Fruit fly (Drosophila melanogaster) whole organism, wandering third instar larva: Measurements from ENCODE around the gene Spt20.

ENCODE experiments used
- Abd-B ChIP-seq: fragments of >200 bp; optimal IDR thresholded peaks from 2 replicates; lab custom pipeline; 2017; ENCODE audit warnings: missing biosample characterization, missing genetic modification characterization
- CG32264 ChIP-seq: fragments of 200-800 bp; sonication (Bioruptor generic); optimal IDR thresholded peaks from 2 replicates; lab custom pipeline; 2016; ENCODE audit warnings: missing biosample characterization, missing genetic modification characterization
- CrebA ChIP-seq: fragments of 200-800 bp; sonication (Bioruptor generic); optimal IDR thresholded peaks from 2 replicates; lab custom pipeline; 2016; ENCODE audit warnings: missing biosample characterization, mild to moderate bottlenecking, missing genetic modification characterization, borderline replicate concordance
- Dfd ChIP-seq: fragments of >200 bp; optimal IDR thresholded peaks from 2 replicates; lab custom pipeline; 2017; ENCODE audit warnings: missing biosample characterization, missing genetic modification characterization
- Dif ChIP-seq: fragments of 200-275, 200-300 bp; sonication (Bioruptor generic); optimal IDR thresholded peaks from 2 replicates; lab custom pipeline; 2018; ENCODE audit warnings: missing biosample characterization, missing genetic modification characterization; ENCODE audit not compliant: partially characterized antibody
- HLH106 ChIP-seq: fragments of 200-800 bp; optimal IDR thresholded peaks from 3 replicates; lab custom pipeline; 2019; ENCODE audit warnings: missing biosample characterization, mild to moderate bottlenecking, missing genetic modification characterization, moderate library complexity
- Hnf4 ChIP-seq: fragments of 200-800 bp; sonication (Bioruptor generic); optimal IDR thresholded peaks from 2 replicates; lab custom pipeline; 2016; ENCODE audit warnings: missing biosample characterization, mild to moderate bottlenecking, missing genetic modification characterization
- Hr78 ChIP-seq: fragments of >200 bp; optimal IDR thresholded peaks from 2 replicates; lab custom pipeline; 2017; ENCODE audit warnings: missing biosample characterization, missing genetic modification characterization
- Hr83 ChIP-seq: fragments of 200-300 bp; sonication (Bioruptor generic); optimal IDR thresholded peaks from 2 replicates; lab custom pipeline; 2016; ENCODE audit warnings: missing biosample characterization, mild to moderate bottlenecking, missing genetic modification characterization, moderate library complexity; ENCODE audit not compliant: poor library complexity, severe bottlenecking
- Jra ChIP-seq: sonication (Bioruptor generic); optimal IDR thresholded peaks from 2 replicates; lab custom pipeline; 2016; ENCODE audit warnings: missing biosample characterization, missing genetic modification characterization
- Mio ChIP-seq: sonication (Bioruptor generic); optimal IDR thresholded peaks from 2 replicates; lab custom pipeline; 2016; ENCODE audit warnings: missing biosample characterization, missing genetic modification characterization
- Myc ChIP-seq: fragments of >200 bp; optimal IDR thresholded peaks from 2 replicates; lab custom pipeline; 2017
- OdsH ChIP-seq: fragments of 200-800 bp; sonication (Bioruptor generic); optimal IDR thresholded peaks from 2 replicates; lab custom pipeline; 2016; ENCODE audit warnings: missing biosample characterization, mild to moderate bottlenecking, missing genetic modification characterization
- Rel ChIP-seq, 2 experiments: fragments of 200-800 bp; sonication (Bioruptor generic) in 1 of 2; optimal IDR thresholded peaks; 2 replicates in 1 of 2; 3 replicates in 1 of 2; lab custom pipeline; 2016 to 2019; ENCODE audit warnings: mild to moderate bottlenecking in 2 of 2, missing biosample characterization in 2 of 2, missing genetic modification characterization in 2 of 2, moderate library complexity in 1 of 2
- Sp1 ChIP-seq: fragments of 200-800 bp; sonication (Bioruptor generic); optimal IDR thresholded peaks from 3 replicates; lab custom pipeline; 2019; ENCODE audit warnings: missing biosample characterization, mild to moderate bottlenecking, missing genetic modification characterization, moderate library complexity
- Vsx2 ChIP-seq: fragments of 200-300, 225-300 bp; sonication (Bioruptor generic); optimal IDR thresholded peaks from 2 replicates; lab custom pipeline; 2018; ENCODE audit warnings: missing biosample characterization, missing genetic modification characterization; ENCODE audit not compliant: partially characterized antibody
- br ChIP-seq: fragments of 200-800 bp; sonication (Bioruptor generic); optimal IDR thresholded peaks from 2 replicates; lab custom pipeline; 2016; ENCODE audit warnings: missing biosample characterization, missing genetic modification characterization
- brk ChIP-seq: fragments of 200-800 bp; sonication (Bioruptor generic); optimal IDR thresholded peaks from 2 replicates; lab custom pipeline; 2016; ENCODE audit warnings: missing biosample characterization, mild to moderate bottlenecking, missing genetic modification characterization
- dl ChIP-seq, 2 experiments: fragments of 175-275, 200-275 bp in 1 of 2; fragments of 200-275 bp in 1 of 2; sonication (Bioruptor generic); optimal IDR thresholded peaks; lab custom pipeline; 2018; ENCODE audit warnings: mild to moderate bottlenecking in 2 of 2, missing biosample characterization in 2 of 2, missing genetic modification characterization in 2 of 2, moderate library complexity in 2 of 2; ENCODE audit not compliant: partially characterized antibody in 2 of 2, insufficient read depth in 1 of 2
- dmrt93B ChIP-seq: fragments of 200-800 bp; sonication (Bioruptor generic); optimal IDR thresholded peaks from 2 replicates; lab custom pipeline; 2018; ENCODE audit warnings: missing biosample characterization, mild to moderate bottlenecking, missing genetic modification characterization
- dsf ChIP-seq: sonication (Bioruptor generic); optimal IDR thresholded peaks from 2 replicates; lab custom pipeline; 2016; ENCODE audit warnings: missing biosample characterization, missing genetic modification characterization, borderline replicate concordance
- ey ChIP-seq: fragments of 200-800 bp; sonication (Bioruptor generic); optimal IDR thresholded peaks from 2 replicates; lab custom pipeline; 2016; ENCODE audit warnings: missing biosample characterization, missing genetic modification characterization
- foxo ChIP-seq, 2 experiments: fragments of 200-800 bp; sonication (Bioruptor generic); optimal IDR thresholded peaks; 2 replicates in 1 of 2; 3 replicates in 1 of 2; lab custom pipeline; 2016 to 2017; ENCODE audit warnings: missing biosample characterization in 2 of 2, missing genetic modification characterization in 2 of 2
- fru ChIP-seq: fragments of 200-800 bp; sonication (Bioruptor generic); optimal IDR thresholded peaks from 3 replicates; lab custom pipeline; 2016; ENCODE audit warnings: missing biosample characterization, mild to moderate bottlenecking, missing genetic modification characterization
- h ChIP-seq: fragments of 200-800 bp; sonication (Bioruptor generic); optimal IDR thresholded peaks from 3 replicates; lab custom pipeline; 2016; ENCODE audit warnings: missing biosample characterization, mild to moderate bottlenecking, missing genetic modification characterization
- jim ChIP-seq: fragments of 175-275, 200-325 bp; sonication (Bioruptor generic); optimal IDR thresholded peaks from 2 replicates; lab custom pipeline; 2016; ENCODE audit warnings: missing biosample characterization, mild to moderate bottlenecking, missing genetic modification characterization
- lola ChIP-seq: fragments of >200 bp; optimal IDR thresholded peaks from 2 replicates; lab custom pipeline; 2017; ENCODE audit warnings: missing biosample characterization, missing genetic modification characterization
- psq ChIP-seq: fragments of 200-800 bp; sonication (Bioruptor generic); optimal IDR thresholded peaks from 3 replicates; lab custom pipeline; 2017; ENCODE audit warnings: missing biosample characterization, mild to moderate bottlenecking, missing genetic modification characterization, moderate library complexity
- rgr ChIP-seq: fragments of 200-800 bp; sonication (Bioruptor generic); optimal IDR thresholded peaks from 3 replicates; lab custom pipeline; 2016; ENCODE audit warnings: missing biosample characterization, mild to moderate bottlenecking, missing genetic modification characterization
- sage ChIP-seq: fragments of 200-800 bp; sonication (Bioruptor generic); optimal IDR thresholded peaks from 2 replicates; lab custom pipeline; 2016; ENCODE audit warnings: missing biosample characterization, mild to moderate bottlenecking, missing genetic modification characterization
- sv ChIP-seq: fragments of 200-800 bp; sonication (Bioruptor generic); optimal IDR thresholded peaks from 3 replicates; lab custom pipeline; 2016; ENCODE audit warnings: missing biosample characterization, missing genetic modification characterization
- tai ChIP-seq: sonication (Bioruptor generic); optimal IDR thresholded peaks from 2 replicates; lab custom pipeline; 2016; ENCODE audit warnings: missing biosample characterization, missing genetic modification characterization
- usp ChIP-seq: fragments of >200 bp; optimal IDR thresholded peaks from 2 replicates; lab custom pipeline; 2017; ENCODE audit warnings: missing biosample characterization, missing genetic modification characterization
- woc ChIP-seq: sonication (Bioruptor generic); optimal IDR thresholded peaks from 2 replicates; lab custom pipeline; 2016; ENCODE audit warnings: missing biosample characterization, mild to moderate bottlenecking, missing genetic modification characterization

The Spt20 gene

DNA sequence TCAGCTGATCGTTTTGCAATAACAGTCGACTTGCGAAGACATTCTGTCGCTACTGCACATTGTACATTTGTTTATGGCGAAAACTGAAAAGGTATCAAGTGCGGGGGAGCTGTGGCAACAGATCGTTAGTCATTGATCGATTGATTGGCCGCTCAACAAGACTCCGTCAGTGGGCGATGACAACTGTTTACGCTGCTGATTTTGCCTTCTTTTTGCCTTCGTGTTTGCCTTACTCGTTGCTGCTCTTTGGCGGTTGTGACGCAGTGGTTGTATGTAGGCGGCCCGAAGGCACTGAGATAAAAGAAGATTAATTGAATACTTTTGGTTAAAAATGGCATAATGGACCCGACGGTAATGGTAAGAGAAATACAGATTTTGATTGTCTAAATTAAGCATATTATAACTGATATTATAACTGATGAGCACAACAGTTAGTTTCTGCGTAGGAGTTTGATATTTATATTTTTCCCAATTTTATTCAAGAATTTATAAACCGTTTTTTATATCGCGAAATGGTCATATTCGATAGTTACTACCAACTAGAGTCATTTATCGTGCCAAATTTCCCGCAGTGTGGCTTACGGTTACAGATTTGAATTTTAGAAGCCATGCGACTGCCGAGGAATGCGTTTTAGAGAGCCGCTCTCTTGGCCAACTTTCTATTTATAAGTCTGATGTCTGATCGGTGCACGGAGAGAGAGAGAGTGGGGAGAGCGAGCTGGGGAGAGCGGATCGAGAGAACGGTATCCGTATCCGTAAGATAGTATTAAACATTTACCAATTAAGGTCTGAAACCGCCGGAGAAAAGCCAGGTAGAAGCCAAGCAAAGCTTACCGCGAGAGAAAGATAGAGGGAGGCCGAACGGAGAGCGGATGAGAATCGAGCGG, 25.7 kb upstream of the Spt20 start:
- TF ChIP-seq dl (GFP tag; optimal IDR thresholded peaks at IDR 0.05; lab: Kevin White, UChicago; ENCODE audit: insufficient read depth in 1 of 2, partially characterized antibody in 2 of 2) (peak; percentile 91 to 95), foxo (GFP tag; optimal IDR thresholded peaks at IDR 0.05; lab: Kevin White, UChicago) (peak in 1 of 2 experiments; percentile 91), Dif (GFP tag; lab: Kevin White, UChicago) (peak; percentile 97), brk (peak; percentile 71), h (GFP tag; lab: Kevin White, UChicago) (peak; percentile 93), rgr (GFP tag; lab: Kevin White, UChicago) (peak; percentile 90), Abd-B (GFP tag; lab: Kevin White, UChicago) (no peak), dsf (no peak), Vsx2 (GFP tag; lab: Kevin White, UChicago) (peak; percentile 91), lola (GFP tag; lab: Kevin White, UChicago) (no peak), Myc (lab: Kevin White, UChicago) (no peak), CG32264 (GFP tag; lab: Kevin White, UChicago) (peak; percentile 47), usp (GFP tag; lab: Kevin White, UChicago) (no peak), dmrt93B (peak; percentile 80), Hnf4 (GFP tag; lab: Kevin White, UChicago) (peak; percentile 68), sage (peak; percentile 34), HLH106 (tag; lab: Kevin White, UChicago) (peak; percentile 86), Sp1 (peak; percentile 86), sv (GFP tag; lab: Kevin White, UChicago) (peak; percentile 77), woc (peak; percentile 58), fru (peak; percentile 90), Hr83 (peak; percentile 59), br (peak; percentile 83), tai (GFP tag; lab: Kevin White, UChicago) (no peak), OdsH (peak; percentile 94), ey (GFP tag; lab: Kevin White, UChicago) (peak; percentile 88), psq (GFP tag; lab: Kevin White, UChicago) (peak; percentile 87), CrebA (GFP tag; lab: Kevin White, UChicago) (no peak), Jra (GFP tag; lab: Kevin White, UChicago) (no peak)

DNA sequence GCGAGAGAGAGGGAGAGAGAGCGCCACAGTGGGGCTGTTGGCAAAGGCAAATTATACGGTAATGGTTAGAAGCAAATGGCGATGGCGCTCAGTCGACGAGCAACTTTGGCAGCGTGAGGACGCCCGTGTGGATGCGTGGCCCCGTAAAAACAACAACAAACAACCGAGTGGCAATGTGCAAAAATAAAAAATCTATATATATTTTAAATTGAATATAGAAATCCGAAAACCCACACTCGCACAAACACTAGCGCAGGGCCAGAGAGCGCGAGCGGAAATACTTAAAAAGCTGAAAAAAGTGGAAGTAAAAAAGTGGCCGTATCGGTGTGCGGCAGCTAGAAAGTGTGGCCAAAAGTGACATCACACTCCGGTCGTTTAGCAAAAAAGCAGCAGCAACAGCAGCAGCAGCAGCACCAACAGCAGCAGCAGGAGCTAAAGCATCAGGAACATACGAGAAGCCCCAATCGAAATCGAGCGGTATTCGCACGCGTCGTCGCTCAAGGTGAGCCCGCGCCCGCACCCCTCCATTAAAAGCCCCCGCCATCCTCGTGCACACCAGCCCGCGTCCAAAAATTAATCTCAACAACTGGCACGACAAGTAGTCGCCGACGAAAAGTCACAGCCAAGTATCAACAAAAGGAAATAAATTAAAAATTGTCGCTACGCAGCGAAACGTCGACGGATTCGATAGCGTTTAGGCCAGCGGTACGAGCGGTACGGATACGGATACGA, 24.9 kb upstream of the Spt20 start, which contains the start of gene stv:
stv (plus strand) TSS at position 89 of the 732 bp plus-strand sequence.
- TF ChIP-seq Myc (lab: Kevin White, UChicago) (no peak), CG32264 (GFP tag; lab: Kevin White, UChicago) (no peak), Dfd (GFP tag; lab: Kevin White, UChicago) (peak; percentile 72), Vsx2 (GFP tag; lab: Kevin White, UChicago) (no peak), Rel (GFP tag; optimal IDR thresholded peaks at IDR 0.05; lab: Kevin White, UChicago) (no peak), Rel (tag; optimal IDR thresholded peaks at IDR 0.05; lab: Kevin White, UChicago) (peak; percentile 66), Abd-B (GFP tag; lab: Kevin White, UChicago) (no peak), Hr83 (no peak), usp (GFP tag; lab: Kevin White, UChicago) (no peak), h (GFP tag; lab: Kevin White, UChicago) (peak; percentile 12), HLH106 (tag; lab: Kevin White, UChicago) (peak; percentile 2), Mio (GFP tag; lab: Kevin White, UChicago) (no peak), lola (GFP tag; lab: Kevin White, UChicago) (no peak), tai (GFP tag; lab: Kevin White, UChicago) (no peak), woc (no peak), jim (peak; percentile 73), Hr78 (no peak), CrebA (GFP tag; lab: Kevin White, UChicago) (no peak), dsf (no peak), rgr (GFP tag; lab: Kevin White, UChicago) (no peak), sage (no peak), fru (no peak), ey (GFP tag; lab: Kevin White, UChicago) (no peak), Jra (GFP tag; lab: Kevin White, UChicago) (no peak)
- TF ChIP-seq, all 38 proteins: peak for 5
